Worm (Caenorhabditis elegans) whole organism, L1 larva: Measurements from ENCODE around the gene snx-13.

Experiments
- C04F5.9 ChIP-seq: sonication (generic microtip); optimal IDR thresholded peaks from 2 replicates; lab custom pipeline; 2016; ENCODE audit warnings: missing genetic modification characterization, missing compliant biosample characterization
- F16B12.6 ChIP-seq: fragments of 150-350 bp; optimal IDR thresholded peaks from 2 replicates; lab custom pipeline; 2014; ENCODE audit warnings: missing biosample characterization, missing genetic modification characterization
- aly-2 ChIP-seq: fragments of 150-350 bp; optimal IDR thresholded peaks from 2 replicates; lab custom pipeline; 2014; ENCODE audit warnings: missing biosample characterization, missing genetic modification characterization
- ama-1 ChIP-seq: fragments of 150-350 bp; optimal IDR thresholded peaks from 2 replicates; lab custom pipeline; 2014
- blmp-1 ChIP-seq: fragments of 150-350 bp; optimal IDR thresholded peaks from 2 replicates; lab custom pipeline; 2014; ENCODE audit warnings: missing biosample characterization, missing genetic modification characterization
- ceh-63 ChIP-seq: fragments of 200-800 bp; sonication (Bioruptor generic); optimal IDR thresholded peaks from 2 replicates; lab custom pipeline; 2018; ENCODE audit warnings: mild to moderate bottlenecking, missing genetic modification characterization, missing compliant biosample characterization
- ceh-8 ChIP-seq: fragments of 200-800 bp; sonication (Bioruptor generic); optimal IDR thresholded peaks from 2 replicates; lab custom pipeline; 2018; ENCODE audit warnings: mild to moderate bottlenecking, missing genetic modification characterization, moderate library complexity, missing compliant biosample characterization
- ceh-82 ChIP-seq, 3 experiments: fragments of 150-350 bp in 1 of 3; sonication (generic microtip) in 2 of 3; optimal IDR thresholded peaks; 2 replicates each; lab custom pipeline; 2014 to 2017; ENCODE audit warnings: missing biosample characterization in 3 of 3, missing genetic modification characterization in 3 of 3
- dsc-1 ChIP-seq: sonication (generic microtip); optimal IDR thresholded peaks from 2 replicates; lab custom pipeline; 2016; ENCODE audit warnings: mild to moderate bottlenecking, missing genetic modification characterization, missing compliant biosample characterization
- efl-3 ChIP-seq: fragments of 200-800 bp; sonication (Bioruptor generic); optimal IDR thresholded peaks from 2 replicates; lab custom pipeline; 2018; ENCODE audit warnings: mild to moderate bottlenecking, missing genetic modification characterization, missing compliant biosample characterization
- egl-13 ChIP-seq: sonication (generic microtip); optimal IDR thresholded peaks from 2 replicates; lab custom pipeline; 2016; ENCODE audit warnings: missing genotype, missing genetic modification reagents, missing genetic modification characterization, missing compliant biosample characterization
- egl-27 ChIP-seq, 2 experiments: fragments of 150-350 bp in 1 of 2; sonication (generic microtip); optimal IDR thresholded peaks; 3 replicates each; lab custom pipeline; 2017 to 2018; ENCODE audit warnings: missing biosample characterization in 2 of 2, missing genetic modification characterization in 2 of 2, missing genetic modification reagents in 2 of 2
- elt-2 ChIP-seq: sonication (generic microtip); optimal IDR thresholded peaks from 2 replicates; lab custom pipeline; 2016; ENCODE audit warnings: missing genetic modification characterization, mild to moderate bottlenecking, inconsistent platforms, missing compliant biosample characterization, missing genetic modification reagents
- elt-3 ChIP-seq, 6 experiments: fragments of 150-350 bp in 1 of 6; sonication (generic microtip); optimal IDR thresholded peaks; 2 replicates each; lab custom pipeline; 2017 to 2018; ENCODE audit warnings: missing biosample characterization in 6 of 6, missing genetic modification characterization in 6 of 6, inconsistent platforms in 1 of 6
- ets-5 ChIP-seq: fragments of 200-800 bp; sonication (Bioruptor generic); IDR thresholded peaks from 2 replicates; pipeline ENCODE4 v1.3.6; 2022; ENCODE audit warnings: missing genetic modification characterization, missing compliant biosample characterization
- fkh-10 ChIP-seq: sonication (generic microtip); optimal IDR thresholded peaks from 2 replicates; lab custom pipeline; 2017; ENCODE audit warnings: missing biosample characterization, missing genetic modification reagents, missing genetic modification characterization
- fkh-4 ChIP-seq: sonication (generic microtip); optimal IDR thresholded peaks from 2 replicates; lab custom pipeline; 2016; ENCODE audit warnings: missing compliant biosample characterization, missing genetic modification characterization, borderline replicate concordance
- fkh-8 ChIP-seq: sonication (generic microtip); optimal IDR thresholded peaks from 2 replicates; lab custom pipeline; 2016; ENCODE audit warnings: mild to moderate bottlenecking, missing genetic modification characterization, missing compliant biosample characterization
- fos-1 ChIP-seq: fragments of 150-350 bp; optimal IDR thresholded peaks from 2 replicates; lab custom pipeline; 2014; ENCODE audit warnings: missing biosample characterization, missing genetic modification characterization
- grh-1 ChIP-seq: fragments of 200-800 bp; sonication (Bioruptor generic); IDR thresholded peaks from 2 replicates; pipeline ENCODE4 v1.3.6; 2022; ENCODE audit warnings: missing genetic modification reagents, missing genetic modification characterization, missing compliant biosample characterization
- hlh-4 ChIP-seq: sonication (generic microtip); optimal IDR thresholded peaks from 2 replicates; lab custom pipeline; 2016; ENCODE audit warnings: mild to moderate bottlenecking, missing genetic modification characterization, missing compliant biosample characterization
- isw-1 ChIP-seq: fragments of 200-800 bp; sonication (Bioruptor generic); IDR thresholded peaks from 2 replicates; pipeline ENCODE4 v1.3.6; 2022; ENCODE audit warnings: missing genetic modification characterization, missing compliant biosample characterization
- jun-1 ChIP-seq: fragments of 150-350 bp; optimal IDR thresholded peaks from 2 replicates; lab custom pipeline; 2014; ENCODE audit warnings: missing biosample characterization, missing genetic modification reagents, missing genetic modification characterization
- lin-13 ChIP-seq: fragments of 150-350 bp; optimal IDR thresholded peaks from 2 replicates; lab custom pipeline; 2014; ENCODE audit warnings: missing biosample characterization, missing genetic modification reagents, missing genetic modification characterization
- lin-15B ChIP-seq: fragments of 150-350 bp; sonication (generic microtip); optimal IDR thresholded peaks from 3 replicates; lab custom pipeline; 2014; ENCODE audit warnings: missing biosample characterization, missing genetic modification characterization
- lin-35 ChIP-seq, 2 experiments: fragments of 150-350 bp; optimal IDR thresholded peaks; 2 replicates each; lab custom pipeline; 2014; ENCODE audit warnings: missing biosample characterization in 2 of 2, missing genetic modification characterization in 2 of 2, missing genetic modification reagents in 2 of 2
- lir-3 ChIP-seq: sonication (generic microtip); optimal IDR thresholded peaks from 2 replicates; lab custom pipeline; 2016; ENCODE audit warnings: mild to moderate bottlenecking, missing genetic modification characterization, moderate library complexity, missing compliant biosample characterization; ENCODE audit not compliant: poor library complexity
- mab-9 ChIP-seq: fragments of 200-800 bp; sonication (Bioruptor generic); IDR thresholded peaks from 2 replicates; pipeline ENCODE4 v1.3.6; 2022; ENCODE audit warnings: missing genetic modification reagents, missing genetic modification characterization, missing compliant biosample characterization
- mdl-1 ChIP-seq, 2 experiments: fragments of 150-350 bp; optimal IDR thresholded peaks; 2 replicates each; lab custom pipeline; 2014 to 2017; ENCODE audit warnings: missing biosample characterization in 2 of 2, missing genetic modification characterization in 2 of 2, inconsistent platforms in 1 of 2
- mep-1 ChIP-seq: fragments of 150-350 bp; optimal IDR thresholded peaks from 2 replicates; lab custom pipeline; 2014; ENCODE audit warnings: missing biosample characterization, missing genetic modification characterization
- nhr-11 ChIP-seq: fragments of 150-350 bp; optimal IDR thresholded peaks from 2 replicates; lab custom pipeline; 2014; ENCODE audit warnings: missing biosample characterization, missing genetic modification characterization
- nhr-12 ChIP-seq: sonication (generic microtip); optimal IDR thresholded peaks from 2 replicates; lab custom pipeline; 2017; ENCODE audit warnings: missing biosample characterization, missing genetic modification characterization
- nhr-20 ChIP-seq: sonication (generic microtip); optimal IDR thresholded peaks from 2 replicates; lab custom pipeline; 2016; ENCODE audit warnings: mild to moderate bottlenecking, missing genetic modification characterization, missing compliant biosample characterization
- nhr-237 ChIP-seq: fragments of 150-350 bp; optimal IDR thresholded peaks from 2 replicates; lab custom pipeline; 2014; ENCODE audit warnings: missing biosample characterization, missing genetic modification characterization
- nhr-47 ChIP-seq: sonication (generic microtip); optimal IDR thresholded peaks from 2 replicates; lab custom pipeline; 2016; ENCODE audit warnings: mild to moderate bottlenecking, missing genetic modification characterization, moderate library complexity, missing compliant biosample characterization
- nhr-71 ChIP-seq: sonication (generic microtip); optimal IDR thresholded peaks from 2 replicates; lab custom pipeline; 2016; ENCODE audit warnings: mild to moderate bottlenecking, missing genetic modification characterization, moderate library complexity, missing compliant biosample characterization
- nhr-76 ChIP-seq: sonication (generic microtip); optimal IDR thresholded peaks from 2 replicates; lab custom pipeline; 2017; ENCODE audit warnings: missing biosample characterization, missing genetic modification characterization
- pax-3 ChIP-seq: fragments of 200-800 bp; sonication (Bioruptor generic); optimal IDR thresholded peaks from 2 replicates; lab custom pipeline; 2018; ENCODE audit warnings: mild to moderate bottlenecking, missing genetic modification characterization, moderate library complexity, missing compliant biosample characterization
- pqm-1 ChIP-seq: sonication (generic microtip); optimal IDR thresholded peaks from 3 replicates; lab custom pipeline; 2017; ENCODE audit warnings: missing biosample characterization, missing genetic modification characterization
- rnt-1 ChIP-seq: sonication (generic microtip); optimal IDR thresholded peaks from 2 replicates; lab custom pipeline; 2016; ENCODE audit warnings: mild to moderate bottlenecking, missing genetic modification characterization, moderate library complexity, missing compliant biosample characterization
- snpc-4 ChIP-seq: fragments of 150-350 bp; optimal IDR thresholded peaks from 2 replicates; lab custom pipeline; 2014; ENCODE audit warnings: missing biosample characterization, missing genetic modification characterization
- snu-23 ChIP-seq: sonication (generic microtip); optimal IDR thresholded peaks from 2 replicates; lab custom pipeline; 2016; ENCODE audit warnings: missing genetic modification characterization, missing compliant biosample characterization
- sox-4 ChIP-seq: sonication (generic microtip); optimal IDR thresholded peaks from 2 replicates; lab custom pipeline; 2016; ENCODE audit warnings: missing genetic modification characterization, missing compliant biosample characterization
- sptf-1 ChIP-seq: fragments of 150-350 bp; optimal IDR thresholded peaks from 2 replicates; lab custom pipeline; 2014; ENCODE audit warnings: missing biosample characterization, missing genetic modification characterization
- swsn-7 ChIP-seq: sonication (generic microtip); optimal IDR thresholded peaks from 2 replicates; lab custom pipeline; 2016; ENCODE audit warnings: missing genetic modification characterization, missing compliant biosample characterization
- unc-130 ChIP-seq: fragments of 150-350 bp; optimal IDR thresholded peaks from 2 replicates; lab custom pipeline; 2017; ENCODE audit warnings: missing biosample characterization, missing genetic modification characterization, inconsistent platforms
- unc-30 ChIP-seq: sonication (generic microtip); optimal IDR thresholded peaks from 2 replicates; lab custom pipeline; 2017; ENCODE audit warnings: missing biosample characterization, missing genetic modification characterization
- unc-62 ChIP-seq: fragments of 150-350 bp; optimal IDR thresholded peaks from 2 replicates; lab custom pipeline; 2014; ENCODE audit warnings: missing biosample characterization, missing genetic modification reagents, missing genetic modification characterization
- unc-98 ChIP-seq: fragments of 200-800 bp; sonication (Bioruptor generic); IDR thresholded peaks from 2 replicates; pipeline ENCODE4 v1.3.6; 2022; ENCODE audit warnings: missing genetic modification characterization, missing compliant biosample characterization
- vab-15 ChIP-seq: sonication (generic microtip); optimal IDR thresholded peaks from 2 replicates; lab custom pipeline; 2017; ENCODE audit warnings: missing genotype, mild to moderate bottlenecking, missing genetic modification characterization, missing compliant biosample characterization
- xbp-1 ChIP-seq: sonication (generic microtip); optimal IDR thresholded peaks from 2 replicates; lab custom pipeline; 2016; ENCODE audit warnings: missing genetic modification characterization, missing compliant biosample characterization
- ztf-4 ChIP-seq: fragments of 150-350 bp; optimal IDR thresholded peaks from 2 replicates; lab custom pipeline; 2014; ENCODE audit warnings: missing biosample characterization, missing genetic modification characterization

Gene snx-13

ce11 chrIV:17087384-17088099, at the start of gene snx-13, which contains the start of gene snr-1:
snx-13 (minus strand) TSS chrIV:17087438.
snr-1 (plus strand) TSS chrIV:17088049.
- TF ChIP-seq blmp-1 (peak; percentile 21), ztf-4 (tag; lab: Kevin White, UChicago) (peak; percentile 41), unc-62 (GFP tag; lab: Kevin White, UChicago) (no peak), lin-15B (tag; lab: Kevin White, UChicago) (peak; percentile 90), nhr-12 (no peak), elt-2 (tag; lab: Kevin White, UChicago) (peak; percentile 58), C04F5.9 (tag; lab: Kevin White, UChicago) (peak; percentile 51), dsc-1 (tag; lab: Kevin White, UChicago) (peak; percentile 62), snu-23 (GFP tag; lab: Kevin White, UChicago) (peak; percentile 87), unc-30 (no peak), lin-35 (GFP tag; optimal IDR thresholded peaks at IDR 0.05; lab: Kevin White, UChicago) (peak; percentile 73 to 85), swsn-7 (tag; lab: Kevin White, UChicago) (peak; percentile 78), nhr-71 (peak; percentile 90), F16B12.6 (no peak), mep-1 (peak; percentile 80), ama-1 (lab: Kevin White, UChicago) (no peak), isw-1 (peak; percentile 90), mab-9 (GFP tag; lab: Robert Waterston, UW) (no peak; the same call in 1 of the 2 replicates), hlh-4 (no peak), fkh-8 (tag; lab: Kevin White, UChicago) (peak; percentile 96), xbp-1 (tag; lab: Kevin White, UChicago) (peak; percentile 87), elt-3 (tag; optimal IDR thresholded peaks at IDR 0.05; lab: Kevin White, UChicago) (peak in 1 of 6 experiments; percentile 5), vab-15 (tag; lab: Kevin White, UChicago) (peak; percentile 95), nhr-47 (tag; lab: Kevin White, UChicago) (peak; percentile 90), sptf-1 (tag; lab: Kevin White, UChicago) (no peak), snpc-4 (tag; lab: Kevin White, UChicago) (peak; percentile 2), nhr-237 (tag; lab: Kevin White, UChicago) (no peak), grh-1 (GFP tag; lab: Robert Waterston, UW) (no peak), unc-98 (GFP tag; lab: Robert Waterston, UW) (peak; percentile 98), nhr-76 (no peak), unc-130 (tag; lab: Kevin White, UChicago) (peak; percentile 31), egl-13 (tag; lab: Kevin White, UChicago) (peak; percentile 66), lin-13 (GFP tag; lab: Kevin White, UChicago) (peak; percentile 55), mdl-1 (tag; optimal IDR thresholded peaks at IDR 0.05; lab: Kevin White, UChicago) (peak in 1 of 2 experiments; percentile 75), ceh-8 (GFP tag; lab: Kevin White, UChicago) (peak; percentile 52), fos-1 (tag; lab: Kevin White, UChicago) (peak; percentile 61), egl-27 (tag; optimal IDR thresholded peaks at IDR 0.05; lab: Kevin White, UChicago) (no peak), nhr-20 (peak; percentile 81), pax-3 (tag; lab: Kevin White, UChicago) (peak; percentile 96), sox-4 (tag; lab: Kevin White, UChicago) (peak; percentile 58), jun-1 (tag; lab: Kevin White, UChicago) (peak; percentile 50), rnt-1 (tag; lab: Kevin White, UChicago) (peak; percentile 89), lir-3 (tag; lab: Kevin White, UChicago) (peak; percentile 81), pqm-1 (tag; lab: Kevin White, UChicago) (no peak), ceh-82 (tag; optimal IDR thresholded peaks at IDR 0.05; lab: Kevin White, UChicago) (peak; percentile 80 to 87 (median 85)), aly-2 (peak; percentile 17), ceh-63 (GFP tag; lab: Kevin White, UChicago) (peak; percentile 81), efl-3 (GFP tag; lab: Kevin White, UChicago) (no peak), nhr-11 (no peak), fkh-10 (GFP tag; lab: Kevin White, UChicago) (peak; percentile 57), fkh-4 (tag; lab: Kevin White, UChicago) (peak; percentile 68), ets-5 (GFP tag; lab: Robert Waterston, UW) (no peak)
